Fruit fly (Drosophila melanogaster): ENCODE measurements around the gene Zcchc7.

The Zcchc7 gene

DNA sequence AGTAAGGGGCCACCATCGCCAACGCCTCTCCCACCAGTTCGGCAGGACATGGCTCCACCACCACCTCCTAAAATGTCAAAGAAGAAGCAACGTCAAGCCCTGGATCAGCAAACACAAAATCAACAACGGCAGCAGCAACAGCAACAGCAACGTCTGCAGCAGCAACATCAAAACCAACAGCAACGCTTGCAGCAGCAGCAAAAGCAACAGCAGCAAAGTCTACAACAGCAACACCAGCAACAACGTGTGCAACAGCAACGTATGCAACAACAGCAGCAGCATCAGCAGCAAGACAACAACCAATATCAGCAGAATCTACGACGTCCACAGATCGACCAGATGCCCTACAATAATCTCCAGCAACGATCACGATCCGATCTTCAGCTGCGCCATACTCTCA lies 6.4 kb downstream of the Zcchc7 start:
- TF ChIP-seq pan (optimal IDR thresholded peaks at IDR 0.05) (no peak), psq (optimal IDR thresholded peaks at IDR 0.05) (no peak), EcR (GFP tag; optimal IDR thresholded peaks at IDR 0.05) (no peak), CG8478 (optimal IDR thresholded peaks at IDR 0.05) (no peak), usp (GFP tag; optimal IDR thresholded peaks at IDR 0.05) (no peak), Dll (optimal IDR thresholded peaks at IDR 0.05) (no peak)

DNA sequence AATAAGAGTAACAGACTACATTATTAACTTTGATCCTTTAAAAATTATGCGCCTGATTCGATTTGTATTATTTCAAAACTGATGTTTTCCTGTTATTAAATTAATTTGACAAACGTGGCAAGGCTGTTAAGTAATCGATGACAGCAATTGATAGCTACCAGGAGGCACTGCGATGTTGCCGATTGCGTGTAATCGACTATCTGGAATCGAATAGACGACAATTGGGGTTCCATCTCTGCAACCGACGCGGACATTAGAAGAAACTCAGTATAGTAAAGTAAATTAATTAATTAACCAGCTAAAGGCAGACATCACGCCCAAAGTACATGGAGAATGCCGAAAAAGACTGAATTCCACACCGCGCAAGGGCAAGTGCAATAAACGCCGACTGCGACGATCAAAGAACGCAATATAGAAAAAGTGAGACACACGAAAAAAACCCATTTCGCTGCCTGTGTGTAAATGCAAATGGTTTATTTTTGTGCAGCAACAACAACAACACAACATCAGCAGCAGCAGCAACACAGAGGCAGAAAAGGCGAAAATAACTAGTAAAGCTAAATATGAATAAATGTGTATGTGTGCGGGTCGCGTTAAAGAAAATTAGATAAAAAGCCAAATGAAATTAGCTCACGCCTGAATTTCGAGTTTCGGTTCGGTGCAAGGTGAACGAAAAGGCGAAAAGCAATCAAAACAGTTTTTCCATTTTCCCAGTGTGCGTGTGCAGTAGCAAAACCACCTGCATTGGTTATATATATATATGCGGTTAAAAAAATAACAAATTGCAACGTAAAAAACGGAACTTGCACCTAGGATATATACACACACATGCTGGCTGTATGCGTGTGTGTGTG lies 8.6 kb downstream of the Zcchc7 start, which contains the start of gene sina:
Gene sina (plus strand): TSS at position 219 of the 854 bp plus-strand sequence.
- TF ChIP-seq pan (optimal IDR thresholded peaks at IDR 0.05) (no peak), EcR (GFP tag; optimal IDR thresholded peaks at IDR 0.05) (no peak), usp (GFP tag; optimal IDR thresholded peaks at IDR 0.05) (no peak), psq (optimal IDR thresholded peaks at IDR 0.05) (no peak), CG8478 (optimal IDR thresholded peaks at IDR 0.05) (no peak), Dll (optimal IDR thresholded peaks at IDR 0.05) (no peak)

DNA sequence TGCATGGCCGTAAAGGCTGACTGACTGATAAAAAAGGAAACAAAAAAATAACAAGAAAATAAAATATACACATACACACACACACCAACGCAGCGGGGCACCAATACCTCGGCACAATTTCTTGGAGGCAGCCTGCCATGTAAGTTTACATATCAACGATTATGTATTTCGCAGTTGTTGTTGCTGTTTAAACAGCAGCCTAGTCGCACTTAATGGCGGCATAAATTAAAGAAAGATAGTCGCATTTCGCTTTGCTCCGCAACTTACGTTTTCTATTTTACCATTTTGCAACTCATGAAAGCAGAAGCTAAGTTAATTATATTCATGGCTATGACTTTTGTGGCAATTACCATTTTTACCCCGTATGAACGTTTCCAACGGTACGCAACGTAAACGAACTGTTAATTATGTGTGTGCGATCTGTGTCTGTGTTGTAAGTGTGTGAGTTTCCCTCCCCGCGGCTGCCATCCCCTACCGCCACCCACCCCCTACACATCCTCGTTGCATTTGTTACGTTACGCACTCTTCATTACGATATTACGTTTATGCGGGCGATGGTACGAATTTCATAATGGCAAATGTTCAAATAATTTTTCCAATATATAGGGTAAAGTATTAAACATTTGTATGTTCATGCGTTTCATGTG lies 9.3 kb downstream of the Zcchc7 start:
- TF ChIP-seq psq (optimal IDR thresholded peaks at IDR 0.05) (no peak), usp (GFP tag; optimal IDR thresholded peaks at IDR 0.05) (no peak), EcR (GFP tag; optimal IDR thresholded peaks at IDR 0.05) (no peak), pan (optimal IDR thresholded peaks at IDR 0.05) (no peak), CG8478 (optimal IDR thresholded peaks at IDR 0.05) (no peak), Dll (optimal IDR thresholded peaks at IDR 0.05) (no peak)

- TF ChIP-seq psq (optimal IDR thresholded peaks at IDR 0.05) (no peak), usp (GFP tag; optimal IDR thresholded peaks at IDR 0.05) (no peak), EcR (GFP tag; optimal IDR thresholded peaks at IDR 0.05) (no peak), Dll (optimal IDR thresholded peaks at IDR 0.05) (no peak), pan (optimal IDR thresholded peaks at IDR 0.05) (no peak), CG8478 (optimal IDR thresholded peaks at IDR 0.05) (no peak)
Observed at dm6 chr3L:16855287-16855686, 10.1 kb downstream of the Zcchc7 start.

dm6 chr3L:16858780-16859179 lies 13.6 kb downstream of the Zcchc7 start, which contains the start of gene sinah:
TSS of gene sinah (plus strand) at chr3L:16859080.
- TF ChIP-seq usp (GFP tag; optimal IDR thresholded peaks at IDR 0.05) (no peak), pan (optimal IDR thresholded peaks at IDR 0.05) (no peak), psq (optimal IDR thresholded peaks at IDR 0.05) (no peak), CG8478 (optimal IDR thresholded peaks at IDR 0.05) (no peak), EcR (GFP tag; optimal IDR thresholded peaks at IDR 0.05) (no peak)

DNA sequence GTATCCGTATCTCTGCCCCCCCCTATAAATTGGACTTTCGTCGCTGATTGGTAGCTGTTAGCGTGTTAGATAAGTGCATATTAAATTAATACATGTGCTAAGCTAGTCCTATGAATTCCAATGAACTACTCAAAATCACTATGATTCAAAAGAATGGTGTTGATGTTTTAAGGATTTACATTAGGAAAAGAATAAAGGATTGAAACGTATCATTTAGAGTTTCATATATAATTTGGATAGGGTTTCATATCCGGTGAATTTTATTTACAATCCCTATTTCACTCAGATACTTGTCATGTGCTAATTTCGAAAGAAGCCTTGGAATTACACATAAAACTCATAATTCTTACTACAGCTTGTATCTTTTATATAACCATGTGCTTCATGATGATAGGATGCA lies 15.1 kb downstream of the Zcchc7 start, which contains the start of gene CG13029:
Gene CG13029 (plus strand): TSS at position 301 of the 400 bp plus-strand sequence.
- TF ChIP-seq usp (GFP tag; optimal IDR thresholded peaks at IDR 0.05), result no peak
- TF ChIP-seq pan (optimal IDR thresholded peaks at IDR 0.05), result no peak
- no peak for TF ChIP-seq EcR (GFP tag; optimal IDR thresholded peaks at IDR 0.05)
- no peak for TF ChIP-seq psq (optimal IDR thresholded peaks at IDR 0.05)
- no peak for TF ChIP-seq Dll (optimal IDR thresholded peaks at IDR 0.05)
- no peak for TF ChIP-seq CG8478 (optimal IDR thresholded peaks at IDR 0.05)

DNA sequence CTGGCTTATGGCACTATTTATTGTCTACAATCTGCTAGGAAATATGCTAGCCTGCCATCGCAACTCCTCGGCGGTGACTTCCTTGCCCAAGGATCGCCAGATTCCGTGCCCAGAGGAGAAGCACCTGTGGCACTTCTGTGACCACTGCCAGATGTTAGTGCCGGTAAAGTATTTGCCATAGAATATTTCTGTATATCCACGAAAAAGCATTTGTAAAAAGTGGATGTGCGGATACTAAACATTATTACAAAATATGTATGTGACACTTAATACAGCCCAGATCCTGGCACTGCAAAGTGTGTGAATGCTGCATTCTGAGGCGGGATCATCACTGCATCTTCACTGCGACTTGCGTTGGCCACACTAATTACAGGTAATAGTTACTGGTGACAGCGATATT lies 15.7 kb downstream of the Zcchc7 start:
- TF ChIP-seq psq (optimal IDR thresholded peaks at IDR 0.05) (no peak), pan (optimal IDR thresholded peaks at IDR 0.05) (no peak), EcR (GFP tag; optimal IDR thresholded peaks at IDR 0.05) (no peak), Dll (optimal IDR thresholded peaks at IDR 0.05) (no peak), CG8478 (optimal IDR thresholded peaks at IDR 0.05) (no peak), usp (GFP tag; optimal IDR thresholded peaks at IDR 0.05) (no peak)

dm6 chr3L:16862284-16862683 lies 17.1 kb downstream of the Zcchc7 start, which contains the start of gene Rh4:
TSS of gene Rh4 (minus strand) at chr3L:16862517.
- TF ChIP-seq CG8478 (optimal IDR thresholded peaks at IDR 0.05) (no peak), pan (optimal IDR thresholded peaks at IDR 0.05) (no peak), psq (optimal IDR thresholded peaks at IDR 0.05) (no peak), Dll (optimal IDR thresholded peaks at IDR 0.05) (no peak), usp (GFP tag; optimal IDR thresholded peaks at IDR 0.05) (no peak), EcR (GFP tag; optimal IDR thresholded peaks at IDR 0.05) (no peak)

DNA sequence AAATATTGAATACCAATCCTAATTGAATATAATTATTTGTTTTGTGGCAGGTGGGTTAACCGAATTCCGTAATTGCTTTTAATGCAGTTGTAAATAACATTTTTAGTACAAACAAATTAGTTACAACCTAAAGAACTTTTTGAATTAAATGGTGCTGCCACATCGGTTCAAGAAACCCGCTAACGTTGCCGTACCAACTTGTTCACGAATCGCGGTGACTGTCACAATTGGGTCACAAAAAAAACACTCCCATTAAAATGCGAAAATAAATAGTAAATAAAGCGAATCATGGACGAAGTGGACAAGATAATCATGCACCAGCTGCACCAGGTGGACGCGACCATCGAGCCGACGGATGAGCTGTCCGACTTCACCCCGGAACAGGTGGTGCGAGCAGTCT lies 17.8 kb downstream of the Zcchc7 start, which contains the start of gene CG9951:
Gene CG9951 (plus strand): TSS at position 207 of the 400 bp plus-strand sequence.
- no peak for TF ChIP-seq CG8478 (optimal IDR thresholded peaks at IDR 0.05)
- TF ChIP-seq psq (optimal IDR thresholded peaks at IDR 0.05), result no peak
- no peak for TF ChIP-seq pan (optimal IDR thresholded peaks at IDR 0.05)
- no peak for TF ChIP-seq usp (GFP tag; optimal IDR thresholded peaks at IDR 0.05)
- no peak for TF ChIP-seq Dll (optimal IDR thresholded peaks at IDR 0.05)
- no peak for TF ChIP-seq EcR (GFP tag; optimal IDR thresholded peaks at IDR 0.05)

DNA sequence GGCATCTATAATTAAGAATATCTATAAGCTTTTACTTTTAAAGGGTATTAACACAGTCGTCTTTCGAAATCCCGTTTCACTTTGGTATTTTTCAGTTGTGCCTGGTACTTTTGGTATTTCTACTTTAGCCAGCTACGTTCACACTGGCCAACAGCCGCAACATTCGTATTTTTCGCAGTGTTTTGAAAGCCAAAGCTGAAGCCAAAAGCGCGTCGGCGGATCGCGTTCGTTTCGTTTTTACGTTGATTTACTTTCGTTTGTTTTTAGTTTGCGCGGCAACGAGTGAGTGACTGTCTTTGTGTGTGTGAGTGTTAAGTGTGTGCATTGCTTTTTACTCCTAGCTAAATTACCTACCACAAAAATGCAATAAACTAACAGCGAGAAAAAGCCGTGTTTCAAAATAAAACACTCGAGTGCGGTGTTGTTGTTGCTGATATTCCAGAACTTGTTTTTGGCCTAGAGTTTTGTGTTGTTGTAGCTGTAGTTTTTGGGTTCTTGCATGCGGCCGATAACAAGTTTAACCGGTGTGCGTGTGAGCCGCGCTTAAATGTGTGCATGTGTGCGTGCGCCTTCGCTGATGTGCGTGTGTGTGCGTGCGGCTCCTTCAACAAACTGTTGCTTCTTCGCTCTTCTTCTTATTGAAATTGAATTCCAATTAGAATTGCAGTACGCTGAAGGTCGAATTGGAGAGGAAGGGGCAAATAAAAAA lies 20.1 kb downstream of the Zcchc7 start, which contains the start of gene Lmpt:
Gene Lmpt (plus strand): TSS at position 173 of the 709 bp plus-strand sequence.
- TF ChIP-seq EcR (GFP tag; optimal IDR thresholded peaks at IDR 0.05) (no peak), usp (GFP tag; optimal IDR thresholded peaks at IDR 0.05) (no peak), Dll (optimal IDR thresholded peaks at IDR 0.05) (no peak), psq (optimal IDR thresholded peaks at IDR 0.05) (no peak), pan (optimal IDR thresholded peaks at IDR 0.05) (no peak), CG8478 (optimal IDR thresholded peaks at IDR 0.05) (no peak)

DNA sequence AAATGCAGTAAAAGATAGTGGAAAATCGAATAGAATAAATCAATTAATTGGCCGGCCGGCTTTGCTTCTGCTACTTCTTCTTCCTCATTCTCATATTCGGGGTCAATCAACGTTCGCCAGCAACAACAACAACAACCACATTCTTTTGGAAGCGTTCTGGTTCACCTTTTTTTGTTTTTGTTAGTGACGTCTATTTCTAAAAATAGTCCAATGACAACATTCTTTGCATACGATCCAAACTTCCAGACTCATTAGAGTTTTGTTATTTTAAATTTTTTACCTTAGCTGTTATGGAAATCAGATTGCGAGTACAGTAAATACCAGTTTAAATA lies 20.6 kb downstream of the Zcchc7 start:
- TF ChIP-seq psq (optimal IDR thresholded peaks at IDR 0.05) (no peak), usp (GFP tag; optimal IDR thresholded peaks at IDR 0.05) (no peak), EcR (GFP tag; optimal IDR thresholded peaks at IDR 0.05) (no peak), CG8478 (optimal IDR thresholded peaks at IDR 0.05) (no peak), pan (optimal IDR thresholded peaks at IDR 0.05) (no peak), Dll (optimal IDR thresholded peaks at IDR 0.05) (no peak)

All from whole organism.